Worm (Caenorhabditis elegans): ENCODE results near the gene T26A5.6.

DNA sequence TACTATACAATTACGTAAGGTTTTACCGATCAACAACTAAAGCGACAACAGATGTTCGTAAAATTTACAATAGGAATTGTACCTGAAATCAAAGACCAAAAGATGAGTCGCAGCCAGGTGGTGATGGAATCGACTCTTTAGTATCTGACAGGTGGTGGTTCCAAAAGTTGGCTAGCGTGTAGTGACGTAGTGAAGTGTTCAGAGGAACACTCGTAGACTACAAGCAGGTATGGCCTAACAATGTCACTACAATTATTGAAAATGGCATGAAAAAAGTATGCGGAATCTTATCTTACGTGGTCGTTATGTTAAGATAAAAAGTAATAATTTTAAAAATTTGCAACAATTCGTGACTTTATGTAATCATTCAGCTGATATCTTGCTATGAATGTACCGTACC, 29.0 kb downstream of the T26A5.6 start:
- TF ChIP-seq klf-2 (GFP tag; conservative IDR thresholded peaks at IDR 0.05) (no peak), T22C8.4 (GFP tag; IDR thresholded peaks at IDR 0.05) (no peak), ref-1 (GFP tag; conservative IDR thresholded peaks at IDR 0.05) (no peak), flt-1 (GFP tag; IDR thresholded peaks at IDR 0.05) (no peak), ztf-23 (GFP tag; IDR thresholded peaks at IDR 0.05) (no peak)

Measured in whole organism, midembryonic.